Worm (Caenorhabditis elegans) whole organism, L4 larva: ENCODE data around the gene F32D8.2.
A peak's percentile ranks its signal among the peaks of the same experiment; 100 is the strongest.

Source experiments
- R02D3.7 ChIP-seq: fragments of 150-350 bp; sonication (generic microtip); optimal IDR thresholded peaks from 3 replicates; lab custom pipeline; 2014; ENCODE audit warnings: missing biosample characterization, missing genetic modification characterization
- ama-1 ChIP-seq: fragments of 150-350 bp; optimal IDR thresholded peaks from 2 replicates; lab custom pipeline; 2014; ENCODE audit warnings: inconsistent platforms, mixed read lengths
- daf-19 ChIP-seq: fragments of 200-800 bp; sonication (Bioruptor generic); conservative IDR thresholded peaks from 2 replicates; pipeline ENCODE4 v1.3.6; 2022; ENCODE audit warnings: missing genetic modification characterization, missing compliant biosample characterization
- hif-1 ChIP-seq, 2 experiments: sonication (generic microtip); optimal IDR thresholded peaks; 2 replicates each; lab custom pipeline; 2016 to 2017; ENCODE audit warnings: missing compliant biosample characterization in 2 of 2, missing genetic modification characterization in 2 of 2, missing genetic modification reagents in 2 of 2, missing genotype in 2 of 2, mild to moderate bottlenecking in 1 of 2
- jun-1 ChIP-seq: fragments of 150-350 bp; optimal IDR thresholded peaks from 2 replicates; lab custom pipeline; 2014; ENCODE audit warnings: missing biosample characterization, missing genetic modification reagents, missing genetic modification characterization
- lin-29 ChIP-seq: fragments of 200-800 bp; sonication (Bioruptor generic); IDR thresholded peaks from 2 replicates; pipeline ENCODE4 v1.3.6; 2022; ENCODE audit warnings: missing genetic modification reagents, missing genetic modification characterization, missing compliant biosample characterization
- skn-1 ChIP-seq: fragments of 150-350 bp; optimal IDR thresholded peaks from 2 replicates; lab custom pipeline; 2014; ENCODE audit warnings: missing biosample characterization, missing genetic modification characterization
- unc-62 ChIP-seq, 3 experiments: fragments of 150-350 bp in 1 of 3; sonication (generic microtip); optimal IDR thresholded peaks in 2 of 3; peaks in 1 of 3; 1 replicate in 1 of 3; 2 replicates in 2 of 3; lab custom pipeline; 2014 to 2017; ENCODE audit warnings: missing biosample characterization in 3 of 3, missing genetic modification characterization in 3 of 3, missing genetic modification reagents in 3 of 3, missing genotype in 1 of 3
- zfp-2 ChIP-seq: sonication (generic microtip); optimal IDR thresholded peaks from 2 replicates; lab custom pipeline; 2016; ENCODE audit warnings: mild to moderate bottlenecking, missing genetic modification characterization, missing compliant biosample characterization

- no peak for TF ChIP-seq hif-1 (tag; optimal IDR thresholded peaks at IDR 0.05; lab: Kevin White, UChicago)
- TF ChIP-seq zfp-2 = no peak
- TF ChIP-seq R02D3.7 (tag; lab: Kevin White, UChicago) = no peak
- no peak for TF ChIP-seq skn-1 (tag; lab: Kevin White, UChicago)
- no peak for TF ChIP-seq lin-29 (GFP tag; lab: Robert Waterston, UW)
- TF ChIP-seq ama-1 = no peak
- TF ChIP-seq jun-1 (tag; lab: Kevin White, UChicago) = no peak
- TF ChIP-seq unc-62 (GFP tag; optimal IDR thresholded peaks at IDR 0.05 in 1 of 2; lab: Kevin White, UChicago) = peak in 1 of 2 experiments; percentile 85
- TF ChIP-seq unc-62 (tag; optimal IDR thresholded peaks at IDR 0.05; lab: Kevin White, UChicago) = no peak
- TF ChIP-seq daf-19 (GFP tag; lab: Robert Waterston, UW) = no peak
These were observed 45.4 kb upstream of the F32D8.2 start for ce11 chrV:10838204-10838603.
